Worm (Caenorhabditis elegans) whole organism, L4 larva: Measurements from ENCODE around the gene F59F5.7.
A peak's percentile ranks its signal among the peaks of the same experiment; 100 is the strongest.

Source experiments
- D1046.2 ChIP-seq: fragments of 200-800 bp; sonication (Bioruptor generic); IDR thresholded peaks from 2 replicates; pipeline ENCODE4 v1.3.6; 2022; ENCODE audit warnings: missing genetic modification characterization, missing compliant biosample characterization
- F37D6.2 ChIP-seq: sonication (generic microtip); optimal IDR thresholded peaks from 2 replicates; lab custom pipeline; 2016; ENCODE audit warnings: mild to moderate bottlenecking, missing genetic modification characterization, missing compliant biosample characterization
- T20F7.1 ChIP-seq: fragments of 200-800 bp; sonication (Bioruptor generic); optimal IDR thresholded peaks from 2 replicates; lab custom pipeline; 2018; ENCODE audit warnings: mild to moderate bottlenecking, missing genetic modification characterization, missing compliant biosample characterization
- T26A8.4 ChIP-seq: fragments of 200-800 bp; sonication (Bioruptor generic); IDR thresholded peaks from 2 replicates; pipeline ENCODE4 v1.3.6; 2022; ENCODE audit warnings: missing genetic modification characterization, missing compliant biosample characterization
- Y105C5A.15 ChIP-seq: fragments of 200-800 bp; sonication (Bioruptor generic); IDR thresholded peaks from 2 replicates; pipeline ENCODE4 v1.3.6; 2022; ENCODE audit warnings: missing genetic modification characterization, missing compliant biosample characterization
- ZK337.2 ChIP-seq: fragments of 200-800 bp; sonication (Bioruptor generic); IDR thresholded peaks from 2 replicates; pipeline ENCODE4 v1.3.6; 2022; ENCODE audit warnings: missing genetic modification reagents, missing genetic modification characterization, missing compliant biosample characterization
- ZK546.5 ChIP-seq, 2 experiments: sonication (generic microtip); optimal IDR thresholded peaks; 2 replicates each; lab custom pipeline; 2017; ENCODE audit warnings: missing biosample characterization in 2 of 2, missing genetic modification characterization in 2 of 2
- aha-1 ChIP-seq: fragments of 150-350 bp; peaks from one replicate; lab custom pipeline; 2014; ENCODE audit warnings: missing biosample characterization, missing genetic modification characterization
- aly-2 ChIP-seq: sonication (generic microtip); optimal IDR thresholded peaks from 2 replicates; lab custom pipeline; 2018; ENCODE audit warnings: missing biosample characterization, missing genetic modification characterization
- attf-4 ChIP-seq: sonication (generic microtip); optimal IDR thresholded peaks from 3 replicates; lab custom pipeline; 2017; ENCODE audit warnings: missing biosample characterization, missing genetic modification characterization
- ceh-28 ChIP-seq: fragments of 150-350 bp; optimal IDR thresholded peaks from 2 replicates; lab custom pipeline; 2014; ENCODE audit warnings: missing biosample characterization, missing genetic modification reagents, missing genetic modification characterization
- ceh-32 ChIP-seq: sonication (generic microtip); optimal IDR thresholded peaks from 2 replicates; lab custom pipeline; 2016; ENCODE audit warnings: mild to moderate bottlenecking, missing genetic modification characterization, missing compliant biosample characterization; ENCODE audit not compliant: poor library complexity
- ceh-62 ChIP-seq: sonication (generic microtip); optimal IDR thresholded peaks from 2 replicates; lab custom pipeline; 2017; ENCODE audit warnings: missing biosample characterization, missing genetic modification characterization
- ces-1 ChIP-seq: fragments of 150-350 bp; sonication (generic microtip); optimal IDR thresholded peaks from 4 replicates; lab custom pipeline; 2014; ENCODE audit warnings: missing biosample characterization, missing genetic modification reagents, missing genetic modification characterization
- cey-2 ChIP-seq: sonication (generic microtip); optimal IDR thresholded peaks from 3 replicates; lab custom pipeline; 2017; ENCODE audit warnings: missing genetic modification characterization, mild to moderate bottlenecking, missing compliant biosample characterization, antibody characterized with exemption, borderline replicate concordance; ENCODE audit not compliant: insufficient read depth
- daf-12 ChIP-seq: fragments of 150-350 bp; optimal IDR thresholded peaks from 2 replicates; lab custom pipeline; 2014; ENCODE audit warnings: missing biosample characterization, missing genetic modification reagents, missing genetic modification characterization
- daf-16 ChIP-seq, 3 experiments: sonication (generic microtip); optimal IDR thresholded peaks; 2 replicates each; lab custom pipeline; 2016 to 2017; ENCODE audit warnings: missing genetic modification characterization in 3 of 3, missing genetic modification reagents in 3 of 3, mild to moderate bottlenecking in 2 of 3, missing compliant biosample characterization in 2 of 3, missing biosample characterization in 1 of 3, moderate library complexity in 1 of 3
- daf-8 ChIP-seq: fragments of 200-800 bp; sonication (Bioruptor generic); IDR thresholded peaks from 2 replicates; pipeline ENCODE4 v1.3.6; 2022; ENCODE audit warnings: missing genetic modification characterization, missing compliant biosample characterization
- dmd-8 ChIP-seq: fragments of 200-800 bp; sonication (Bioruptor generic); IDR thresholded peaks from 2 replicates; pipeline ENCODE4 v1.3.6; 2022; ENCODE audit warnings: missing genetic modification characterization, missing compliant biosample characterization
- dmd-9 ChIP-seq: fragments of 200-800 bp; sonication (Bioruptor generic); IDR thresholded peaks from 2 replicates; pipeline ENCODE4 v1.3.6; 2022; ENCODE audit warnings: missing genetic modification reagents, missing genetic modification characterization, missing compliant biosample characterization
- duxl-1 ChIP-seq: sonication (generic microtip); optimal IDR thresholded peaks from 2 replicates; lab custom pipeline; 2016; ENCODE audit warnings: mild to moderate bottlenecking, missing genetic modification characterization, moderate library complexity, missing compliant biosample characterization; ENCODE audit not compliant: poor library complexity
- egl-43 ChIP-seq: fragments of 200-800 bp; sonication (Bioruptor generic); IDR thresholded peaks from 2 replicates; pipeline ENCODE4 v1.3.6; 2022; ENCODE audit warnings: missing genetic modification reagents, missing genetic modification characterization, missing compliant biosample characterization
- fos-1 ChIP-seq: fragments of 150-350 bp; optimal IDR thresholded peaks from 2 replicates; lab custom pipeline; 2014; ENCODE audit warnings: missing biosample characterization, missing genetic modification characterization
- hlh-11 ChIP-seq: fragments of 200-800 bp; sonication (Bioruptor generic); optimal IDR thresholded peaks from 2 replicates; lab custom pipeline; 2018; ENCODE audit warnings: mild to moderate bottlenecking, missing genetic modification characterization, missing compliant biosample characterization
- hlh-30 ChIP-seq: sonication (generic microtip); optimal IDR thresholded peaks from 2 replicates; lab custom pipeline; 2017; ENCODE audit warnings: antibody characterized with exemption, mild to moderate bottlenecking, missing genetic modification characterization, missing compliant biosample characterization; ENCODE audit not compliant: insufficient read depth
- lim-7 ChIP-seq: fragments of 200-800 bp; sonication (Bioruptor generic); IDR thresholded peaks from 2 replicates; pipeline ENCODE4 v1.3.6; 2022; ENCODE audit warnings: missing genetic modification characterization, missing compliant biosample characterization
- lin-38 ChIP-seq: fragments of 200-800 bp; sonication (Bioruptor generic); IDR thresholded peaks from 2 replicates; pipeline ENCODE4 v1.3.6; 2022; ENCODE audit warnings: missing genetic modification reagents, missing genetic modification characterization, missing compliant biosample characterization
- lir-3 ChIP-seq: sonication (generic microtip); optimal IDR thresholded peaks from 2 replicates; lab custom pipeline; 2016; ENCODE audit warnings: mild to moderate bottlenecking, missing genetic modification characterization, missing compliant biosample characterization
- lsy-2 ChIP-seq, 2 experiments: fragments of 150-350 bp in 1 of 2; sonication (generic microtip) in 1 of 2; optimal IDR thresholded peaks; 2 replicates each; lab custom pipeline; 2014 to 2017; ENCODE audit warnings: missing biosample characterization in 2 of 2, missing genetic modification characterization in 2 of 2
- mep-1 ChIP-seq: fragments of 150-350 bp; sonication (generic microtip); optimal IDR thresholded peaks from 3 replicates; lab custom pipeline; 2014; ENCODE audit warnings: missing biosample characterization, missing genetic modification characterization
- mes-2 ChIP-seq: sonication (generic microtip); optimal IDR thresholded peaks from 2 replicates; lab custom pipeline; 2016; ENCODE audit warnings: missing genotype, mild to moderate bottlenecking, missing genetic modification characterization, missing compliant biosample characterization; ENCODE audit not compliant: poor library complexity, severe bottlenecking
- mxl-2 ChIP-seq: fragments of 200-800 bp; sonication (Bioruptor generic); conservative IDR thresholded peaks from 2 replicates; pipeline ENCODE4 v1.3.6; 2022; ENCODE audit warnings: missing genetic modification reagents, missing genetic modification characterization, missing compliant biosample characterization
- mxl-3 ChIP-seq: fragments of 200-800 bp; sonication (Bioruptor generic); optimal IDR thresholded peaks from 2 replicates; lab custom pipeline; 2018; ENCODE audit warnings: mild to moderate bottlenecking, missing genetic modification characterization, missing compliant biosample characterization
- nhr-10 ChIP-seq: fragments of 150-350 bp; optimal IDR thresholded peaks from 2 replicates; lab custom pipeline; 2014; ENCODE audit warnings: missing biosample characterization, missing genetic modification characterization
- nhr-102 ChIP-seq: sonication (generic microtip); optimal IDR thresholded peaks from 2 replicates; lab custom pipeline; 2016; ENCODE audit warnings: mild to moderate bottlenecking, missing genetic modification characterization, moderate library complexity, missing compliant biosample characterization
- nhr-111 ChIP-seq: fragments of 200-800 bp; sonication (Bioruptor generic); optimal IDR thresholded peaks from 2 replicates; lab custom pipeline; 2018; ENCODE audit warnings: mild to moderate bottlenecking, missing genetic modification characterization, missing compliant biosample characterization
- nhr-237 ChIP-seq: sonication (generic microtip); optimal IDR thresholded peaks from 2 replicates; lab custom pipeline; 2017; ENCODE audit warnings: missing biosample characterization, missing genetic modification characterization
- nhr-25 ChIP-seq: sonication (generic microtip); optimal IDR thresholded peaks from 2 replicates; lab custom pipeline; 2017; ENCODE audit warnings: missing genetic modification characterization, mild to moderate bottlenecking, missing compliant biosample characterization, antibody characterized with exemption, moderate library complexity, borderline replicate concordance; ENCODE audit not compliant: insufficient read depth
- nhr-42 ChIP-seq: fragments of 200-800 bp; sonication (Bioruptor generic); IDR thresholded peaks from 2 replicates; pipeline ENCODE4 v1.3.6; 2022; ENCODE audit warnings: missing genetic modification characterization, missing compliant biosample characterization
- nhr-76 ChIP-seq: fragments of 150-350 bp; optimal IDR thresholded peaks from 2 replicates; lab custom pipeline; 2014; ENCODE audit warnings: missing biosample characterization, missing genetic modification characterization
- rbr-2 ChIP-seq: sonication (generic microtip); optimal IDR thresholded peaks from 2 replicates; lab custom pipeline; 2016; ENCODE audit warnings: missing genotype, missing genetic modification characterization, missing compliant biosample characterization
- sdz-12 ChIP-seq: fragments of 200-800 bp; sonication (Bioruptor generic); optimal IDR thresholded peaks from 2 replicates; lab custom pipeline; 2018; ENCODE audit warnings: mild to moderate bottlenecking, missing genetic modification characterization, missing compliant biosample characterization
- set-16 ChIP-seq: fragments of 200-800 bp; sonication (Bioruptor generic); IDR thresholded peaks from 2 replicates; pipeline ENCODE4 v1.3.6; 2022; ENCODE audit warnings: missing genetic modification reagents, missing genetic modification characterization, missing compliant biosample characterization
- spr-1 ChIP-seq: sonication (generic microtip); optimal IDR thresholded peaks from 2 replicates; lab custom pipeline; 2016; ENCODE audit warnings: mild to moderate bottlenecking, missing genetic modification characterization, missing compliant biosample characterization
- tag-97 ChIP-seq: fragments of 200-800 bp; sonication (Bioruptor generic); IDR thresholded peaks from 2 replicates; pipeline ENCODE4 v1.3.6; 2022; ENCODE audit warnings: missing genetic modification characterization, missing compliant biosample characterization
- tra-1 ChIP-seq: fragments of 200-800 bp; sonication (Bioruptor generic); IDR thresholded peaks from 2 replicates; pipeline ENCODE4 v1.3.6; 2022; ENCODE audit warnings: missing genetic modification reagents, missing genetic modification characterization, missing compliant biosample characterization
- unc-130 ChIP-seq: sonication (generic microtip); optimal IDR thresholded peaks from 2 replicates; lab custom pipeline; 2016; ENCODE audit warnings: missing genetic modification reagents, missing genetic modification characterization, missing compliant biosample characterization
- unc-62 ChIP-seq, 3 experiments: fragments of 150-350 bp in 1 of 3; sonication (generic microtip); optimal IDR thresholded peaks in 2 of 3; peaks in 1 of 3; 1 replicate in 1 of 3; 2 replicates in 2 of 3; lab custom pipeline; 2014 to 2017; ENCODE audit warnings: missing biosample characterization in 3 of 3, missing genetic modification characterization in 3 of 3, missing genetic modification reagents in 3 of 3, missing genotype in 1 of 3
- zip-11 ChIP-seq: fragments of 200-800 bp; sonication (Bioruptor generic); IDR thresholded peaks from 2 replicates; pipeline ENCODE4 v1.3.6; 2022; ENCODE audit warnings: missing genetic modification characterization, missing compliant biosample characterization
- zip-2 ChIP-seq: fragments of 150-350 bp; optimal IDR thresholded peaks from 2 replicates; lab custom pipeline; 2014; ENCODE audit warnings: missing biosample characterization, missing genetic modification characterization

F59F5.7 gene

DNA sequence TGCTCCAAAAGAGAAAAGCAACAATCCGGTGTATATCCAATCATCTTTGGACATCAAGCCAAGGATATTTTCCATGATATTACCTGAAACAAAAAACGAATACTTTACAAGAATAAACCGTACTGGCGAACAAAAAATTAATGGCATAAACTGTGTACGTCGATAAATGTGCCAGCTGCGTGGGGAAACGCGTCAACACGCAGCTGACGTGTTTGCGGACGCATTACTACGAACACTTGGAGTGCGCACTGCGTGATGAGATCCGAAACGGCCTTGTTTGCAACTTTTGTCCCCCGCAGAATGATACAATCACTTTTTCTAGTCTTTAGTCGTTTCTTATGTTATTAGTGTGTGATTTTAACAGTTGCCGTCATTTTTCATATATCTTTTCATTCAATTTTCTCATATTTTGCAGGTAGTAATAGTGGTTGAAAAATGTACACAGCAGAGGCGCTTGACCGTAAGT is 34.8 kb upstream of the F59F5.7 start, which contains the start of the genes mboa-7 and git-1 (continued):
- TF ChIP-seq mes-2 (tag; lab: Kevin White, UChicago) (peak; percentile 73), ces-1 (GFP tag; lab: Kevin White, UChicago) (no peak), mep-1 (tag; lab: Kevin White, UChicago) (peak; percentile 77), fos-1 (tag; lab: Kevin White, UChicago) (no peak), aly-2 (tag; lab: Kevin White, UChicago) (no peak), duxl-1 (tag; lab: Kevin White, UChicago) (no peak), T26A8.4 (GFP tag; lab: Robert Waterston, UW) (peak; percentile 27; the same call in 1 of the 2 replicates), nhr-237 (no peak), nhr-42 (0 out of 2 replicates have a peak, but pooled peaks have one; percentile 32), ceh-28 (tag; lab: Kevin White, UChicago) (no peak), ceh-32 (tag; lab: Kevin White, UChicago) (no peak), egl-43 (GFP tag; lab: Robert Waterston, UW) (no peak), nhr-10 (tag; lab: Kevin White, UChicago) (no peak), nhr-102 (tag; lab: Kevin White, UChicago) (no peak), zip-11 (GFP tag; lab: Robert Waterston, UW) (no peak), lim-7 (GFP tag; lab: Robert Waterston, UW) (no peak), tra-1 (0 out of 2 replicates have a peak, but pooled peaks have one; percentile 32), cey-2 (no peak), ZK337.2 (GFP tag; lab: Robert Waterston, UW) (no peak), spr-1 (no peak), ceh-62 (tag; lab: Kevin White, UChicago) (no peak), daf-16 (GFP tag; optimal IDR thresholded peaks at IDR 0.05; lab: Kevin White, UChicago) (no peak), daf-16 (tag; optimal IDR thresholded peaks at IDR 0.05; lab: Kevin White, UChicago) (peak; percentile 38), hlh-11 (peak; percentile 77), dmd-9 (no peak), unc-62 (GFP tag; optimal IDR thresholded peaks at IDR 0.05 in 1 of 2; lab: Kevin White, UChicago) (no peak), unc-62 (tag; optimal IDR thresholded peaks at IDR 0.05; lab: Kevin White, UChicago) (no peak), F37D6.2 (tag; lab: Kevin White, UChicago) (no peak), nhr-111 (GFP tag; lab: Kevin White, UChicago) (no peak), zip-2 (tag; lab: Kevin White, UChicago) (no peak), D1046.2 (GFP tag; lab: Robert Waterston, UW) (no peak), hlh-30 (tag; lab: Kevin White, UChicago) (peak; percentile 55), mxl-3 (GFP tag; lab: Kevin White, UChicago) (peak; percentile 86), dmd-8 (GFP tag; lab: Robert Waterston, UW) (no peak), sdz-12 (GFP tag; lab: Kevin White, UChicago) (no peak), aha-1 (peak; percentile 95), daf-8 (GFP tag; lab: Robert Waterston, UW) (no peak), tag-97 (GFP tag; lab: Robert Waterston, UW) (no peak), set-16 (no peak), daf-12 (no peak), Y105C5A.15 (GFP tag; lab: Robert Waterston, UW) (no peak), unc-130 (no peak), lsy-2 (tag; optimal IDR thresholded peaks at IDR 0.05; lab: Kevin White, UChicago) (peak in 1 of 2 experiments; percentile 65), attf-4 (tag; lab: Kevin White, UChicago) (no peak), ZK546.5 (tag; optimal IDR thresholded peaks at IDR 0.05; lab: Kevin White, UChicago) (no peak), lir-3 (no peak), rbr-2 (tag; lab: Kevin White, UChicago) (peak; percentile 58), mxl-2 (no peak), nhr-25 (tag; lab: Kevin White, UChicago) (peak; percentile 38), nhr-76 (tag; lab: Kevin White, UChicago) (no peak), T20F7.1 (GFP tag; lab: Kevin White, UChicago) (no peak), lin-38 (GFP tag; lab: Robert Waterston, UW) (no peak; the same call in 1 of the 2 replicates)
